Fruit fly (Drosophila melanogaster) ovary, adult (tissue): ENCODE data around the gene CalpC.

Experiments
- CG17801 ChIP-seq: fragments of 200-800 bp; optimal IDR thresholded peaks from 2 replicates; lab custom pipeline; 2019; ENCODE audit warnings: missing biosample characterization, mild to moderate bottlenecking, missing genetic modification characterization, moderate library complexity; ENCODE audit not compliant: partially characterized antibody

Gene CalpC

DNA sequence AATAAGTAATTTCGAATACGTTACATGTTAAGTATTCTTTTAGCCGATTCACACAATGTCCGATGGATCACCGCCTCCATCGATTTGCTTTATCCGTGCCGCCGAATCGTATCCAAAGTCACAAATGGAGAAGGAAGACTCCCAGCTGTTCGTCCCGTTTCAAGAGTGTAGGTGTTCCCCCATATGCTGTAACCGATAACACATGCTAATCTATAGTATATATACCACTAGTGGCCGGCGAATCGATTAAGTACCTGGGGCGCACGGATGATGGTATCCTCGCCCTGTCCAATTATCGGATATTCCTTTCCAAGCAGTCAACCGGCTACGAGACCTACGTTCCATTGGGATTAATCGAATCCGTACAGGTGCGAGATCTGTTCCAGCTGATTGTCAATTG is 27.9 kb upstream of the CalpC start, which contains the start of gene ERp44:
Gene ERp44, minus strand, starts transcription at position 101 of the 400 bp plus-strand sequence.
- no peak for TF ChIP-seq CG17801 (GFP tag; lab: Kevin White, UChicago)

DNA sequence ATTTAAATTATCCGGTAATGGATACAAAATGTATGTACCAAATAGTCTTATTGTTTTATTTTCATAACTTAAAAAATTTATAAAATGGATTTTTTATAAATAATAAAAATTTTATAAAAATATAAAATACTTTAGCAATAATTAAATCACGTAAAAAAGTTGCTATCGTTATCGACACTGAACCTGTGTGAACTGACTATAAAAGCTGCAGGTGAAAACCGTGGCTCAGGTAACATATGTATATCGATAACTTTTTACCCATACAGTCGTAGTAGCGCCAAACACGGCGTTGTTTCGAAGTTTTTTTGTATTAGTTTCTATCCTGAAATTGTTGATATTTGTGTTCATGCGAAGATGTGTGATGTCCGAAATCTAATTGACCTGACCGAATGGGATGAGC is 21.9 kb upstream of the CalpC start, which contains the start of gene CG3679:
Gene CG3679, plus strand, starts transcription at position 235 of the 400 bp plus-strand sequence.
- TF ChIP-seq CG17801 (GFP tag; lab: Kevin White, UChicago), result no peak

DNA sequence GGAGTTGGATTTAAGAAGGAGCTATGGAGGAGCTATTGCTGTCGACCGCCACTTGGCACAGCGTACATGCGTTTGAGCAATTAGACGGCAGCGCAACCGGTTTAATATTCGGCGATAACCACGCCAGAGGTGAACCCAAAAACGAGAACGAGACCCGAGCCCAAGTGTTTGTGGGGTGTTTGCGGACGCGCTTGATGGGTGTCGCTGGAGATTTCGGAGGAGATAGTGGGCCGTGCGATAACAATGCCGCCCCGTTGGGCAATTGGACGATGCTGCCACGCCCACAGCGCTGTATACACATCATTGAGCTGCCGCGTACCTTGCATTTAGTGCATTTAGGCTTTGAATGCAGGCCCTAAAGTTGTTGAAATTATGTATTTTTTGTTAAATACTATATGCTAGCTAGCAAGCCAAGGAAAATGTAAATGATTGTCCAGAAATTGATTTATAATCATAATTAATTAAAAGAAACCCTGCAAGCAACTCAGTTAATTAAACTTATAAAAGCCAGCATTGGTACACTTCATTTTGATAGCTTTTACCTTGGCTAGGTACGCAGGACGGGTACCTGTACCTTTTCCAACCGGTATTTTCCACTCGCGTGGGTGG is 17.1 kb upstream of the CalpC start, which contains the start of gene Had1:
Gene Had1, minus strand, starts transcription at position 358 of the 609 bp plus-strand sequence.
- TF ChIP-seq CG17801 (GFP tag; lab: Kevin White, UChicago), result no peak

DNA sequence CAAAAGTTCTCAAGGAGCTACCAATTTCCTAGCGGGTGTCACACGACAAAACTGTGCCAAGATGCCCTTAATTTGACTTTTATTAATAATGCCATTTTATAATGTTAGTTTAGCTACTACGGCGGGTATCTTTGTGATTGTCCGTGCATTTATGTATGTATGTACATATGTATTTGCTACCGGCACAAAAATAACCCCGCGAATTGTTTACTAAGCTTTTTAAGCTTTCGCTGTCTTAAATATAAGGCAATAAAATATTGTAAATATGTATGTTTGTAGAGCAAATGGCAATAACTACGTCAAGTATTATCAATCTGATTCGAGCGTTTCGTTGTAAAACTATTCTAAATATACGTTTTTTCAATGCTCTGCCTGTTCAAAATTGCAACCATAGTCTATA is 16.6 kb upstream of the CalpC start:
- TF ChIP-seq CG17801 (GFP tag; lab: Kevin White, UChicago), result peak; percentile 25

DNA sequence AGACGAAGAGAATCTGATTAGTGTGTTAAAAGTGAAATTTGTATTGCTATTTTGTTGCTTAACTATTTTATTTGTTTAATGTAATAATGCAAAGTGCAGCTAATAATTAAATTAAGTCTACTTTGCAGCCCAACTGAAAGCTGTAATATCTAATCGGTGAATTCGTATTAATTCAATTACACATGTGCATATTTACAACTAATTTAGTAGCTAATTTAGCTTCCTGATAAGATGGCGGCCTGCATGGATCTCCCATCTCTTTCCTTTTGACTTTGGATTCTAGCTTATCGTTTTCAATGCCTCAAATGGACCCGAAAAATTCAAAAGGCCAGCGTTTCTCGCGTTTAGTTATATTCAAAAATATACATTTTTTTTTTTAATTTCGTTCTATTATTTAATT is 15.8 kb upstream of the CalpC start:
- peak; percentile 30 for TF ChIP-seq CG17801 (GFP tag; lab: Kevin White, UChicago)

DNA sequence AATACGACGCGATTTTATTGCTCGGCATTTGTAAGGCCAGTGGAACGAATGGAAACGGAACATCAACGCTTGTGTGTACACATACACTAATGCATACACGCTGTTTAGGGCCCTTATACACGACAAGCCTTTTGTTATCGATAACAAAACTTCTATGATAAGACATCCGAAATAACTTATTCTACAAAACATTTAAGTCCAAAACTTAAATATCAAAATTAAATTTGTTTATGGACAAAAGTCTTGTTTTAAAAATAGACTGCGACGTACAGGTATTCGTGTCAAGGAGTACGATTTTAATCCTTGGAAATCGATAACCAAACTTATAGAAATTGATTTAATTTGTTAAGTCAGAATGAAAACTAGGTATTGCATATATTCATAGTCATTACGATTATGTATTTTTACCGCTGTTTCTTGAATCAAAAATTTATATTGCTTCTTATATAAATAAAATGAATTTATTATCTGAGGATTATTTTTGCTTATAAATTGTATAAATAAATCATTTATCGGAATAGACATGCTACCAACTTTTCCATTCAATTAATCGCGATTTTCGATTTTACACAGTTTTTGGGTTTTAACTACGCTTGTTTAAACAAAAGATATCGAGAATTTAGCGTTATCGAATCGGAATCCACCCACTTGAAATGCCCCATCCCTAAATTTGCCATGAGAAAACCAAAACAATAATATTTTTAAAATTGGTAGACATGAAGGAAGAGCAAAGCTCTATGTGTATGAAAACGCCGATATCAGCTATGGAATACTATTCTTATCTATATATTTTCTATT is 12.3 kb upstream of the CalpC start, which contains the start of the genes CG9915 and SWIP:
Gene CG9915, minus strand, starts transcription at position 61 of the 798 bp plus-strand sequence.
Gene SWIP, plus strand, starts transcription at position 632 of the 798 bp plus-strand sequence.
- TF ChIP-seq CG17801 (GFP tag; lab: Kevin White, UChicago), result peak; percentile 64

DNA sequence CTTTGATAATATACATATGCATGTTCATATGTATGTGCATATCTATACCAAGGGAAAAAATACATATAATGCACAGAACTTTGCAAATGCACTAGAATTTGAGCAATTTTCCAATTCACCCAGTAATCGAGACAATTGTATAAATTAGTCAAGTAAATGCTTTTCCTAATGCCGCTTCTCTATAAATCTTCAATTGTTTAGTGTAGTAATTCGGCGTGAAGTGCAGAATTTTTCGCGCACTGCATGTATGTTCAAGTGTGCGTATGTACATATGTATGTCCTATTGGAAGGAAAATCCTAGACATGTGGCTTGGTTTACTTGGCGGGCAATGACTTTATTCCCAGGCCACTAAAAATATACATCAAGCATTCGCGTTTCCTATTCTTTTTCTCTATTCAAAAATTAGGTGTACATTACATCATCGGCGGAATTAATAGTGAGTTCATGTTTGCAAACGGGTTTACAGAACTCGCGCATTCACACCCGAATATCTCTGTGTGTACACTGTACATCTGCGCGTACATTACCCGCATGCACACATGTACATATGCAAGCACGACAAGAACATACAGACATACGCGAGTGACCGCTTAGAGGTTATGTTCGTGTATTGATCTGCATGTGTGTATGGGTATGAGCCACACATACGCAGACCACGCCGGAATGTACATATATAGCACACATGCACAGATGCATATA is 6.6 kb upstream of the CalpC start:
- TF ChIP-seq CG17801 (GFP tag; lab: Kevin White, UChicago), result peak; percentile 63

DNA sequence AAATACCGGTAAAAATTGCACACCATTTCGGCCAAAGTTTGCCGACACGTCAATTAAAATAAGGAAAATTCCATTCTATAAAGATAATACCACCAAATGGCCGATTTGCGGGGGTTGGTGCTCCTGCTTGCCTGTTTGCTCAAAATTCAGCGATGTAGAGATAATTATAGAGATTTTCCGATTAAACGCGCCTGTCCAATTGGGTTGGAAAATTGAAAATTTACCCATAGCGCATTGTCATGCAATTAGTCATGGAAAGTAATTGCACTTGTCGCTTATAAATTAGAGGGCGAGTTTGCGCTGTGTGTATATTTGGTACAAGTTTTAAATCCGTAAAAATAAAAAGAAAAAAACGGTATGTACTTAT is 6.0 kb upstream of the CalpC start:
- TF ChIP-seq CG17801 (GFP tag; lab: Kevin White, UChicago), result no peak

DNA sequence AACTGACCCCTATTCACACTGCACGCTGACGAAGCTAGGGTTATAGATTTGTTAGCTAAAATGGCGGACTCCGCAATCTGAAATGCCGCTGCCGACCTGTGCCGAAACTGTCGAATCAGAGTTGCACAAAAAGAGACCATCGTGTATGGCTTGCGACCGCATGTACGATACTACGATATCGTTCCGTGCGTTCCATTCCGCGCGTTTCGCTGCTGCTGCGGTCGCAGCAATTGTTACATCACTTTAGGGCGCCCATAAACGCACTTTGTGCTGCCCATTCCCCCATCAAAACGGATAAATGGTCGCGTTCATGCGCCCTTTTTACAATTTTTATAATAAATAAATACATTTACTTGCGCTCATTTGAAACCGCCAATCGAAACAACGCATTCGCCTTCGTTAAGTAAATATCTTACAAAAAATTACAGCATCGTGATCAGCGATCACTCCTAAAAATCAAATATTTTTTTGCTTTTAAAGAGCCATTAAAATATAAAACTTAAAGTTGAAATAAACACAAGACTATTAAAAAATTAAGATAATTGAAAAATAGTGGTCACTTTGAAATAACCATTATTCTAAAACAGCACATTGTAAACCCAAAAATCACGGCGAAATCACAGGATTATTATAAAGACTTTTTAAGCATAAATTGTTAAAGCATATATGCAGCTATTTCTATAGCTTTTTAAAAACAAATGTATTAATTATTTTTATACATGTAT is 5.2 kb upstream of the CalpC start, which contains the start of gene Cyp1:
Gene Cyp1, minus strand, starts transcription at position 174 of the 725 bp plus-strand sequence.
- TF ChIP-seq CG17801 (GFP tag; lab: Kevin White, UChicago), result peak; percentile 31

DNA sequence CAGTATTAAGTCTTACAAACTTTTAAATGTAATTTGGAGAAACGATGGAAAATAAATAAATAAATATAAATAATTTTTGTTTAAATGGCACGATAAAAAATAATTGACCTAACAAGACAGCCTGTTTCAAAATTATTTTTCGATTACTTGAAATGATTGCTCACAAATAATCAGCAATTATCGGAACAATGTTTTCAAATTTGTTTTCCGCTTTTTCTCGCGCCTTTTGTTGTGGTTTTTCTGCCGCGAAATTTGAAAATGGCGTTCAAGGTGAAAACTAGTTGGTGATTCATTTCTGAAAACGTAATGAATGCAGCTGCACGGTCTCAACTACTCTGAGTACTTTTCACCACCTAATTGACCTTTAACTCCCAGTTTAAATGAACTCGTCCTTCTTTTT is 4.5 kb upstream of the CalpC start:
- no peak for TF ChIP-seq CG17801 (GFP tag; lab: Kevin White, UChicago)

DNA sequence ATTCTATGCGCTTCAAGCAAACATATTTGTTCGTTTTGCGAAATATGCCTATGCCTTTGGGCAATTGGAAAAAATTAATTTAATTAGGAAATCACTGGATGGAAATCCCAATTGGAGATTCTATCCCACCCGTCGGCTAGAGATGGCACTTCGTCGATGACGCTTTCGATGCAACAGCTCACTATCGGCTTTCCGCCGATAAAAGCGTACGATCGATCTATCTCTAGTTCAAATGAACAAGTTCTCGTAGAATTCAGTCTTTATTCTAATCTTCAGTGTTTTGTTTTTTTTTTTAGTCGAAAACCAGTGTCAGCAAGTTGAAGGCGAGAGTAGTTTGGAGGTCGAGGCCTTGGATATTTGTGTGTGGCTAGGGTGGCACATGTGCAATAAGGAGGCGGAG is 2.5 kb upstream of the CalpC start, which contains the start of the genes CG9917 and CG32579:
Gene CG9917, minus strand, starts transcription at position 169 of the 400 bp plus-strand sequence.
Gene CG32579, plus strand, starts transcription at position 224 of the 400 bp plus-strand sequence.
- peak; percentile 27 for TF ChIP-seq CG17801 (GFP tag; lab: Kevin White, UChicago)

DNA sequence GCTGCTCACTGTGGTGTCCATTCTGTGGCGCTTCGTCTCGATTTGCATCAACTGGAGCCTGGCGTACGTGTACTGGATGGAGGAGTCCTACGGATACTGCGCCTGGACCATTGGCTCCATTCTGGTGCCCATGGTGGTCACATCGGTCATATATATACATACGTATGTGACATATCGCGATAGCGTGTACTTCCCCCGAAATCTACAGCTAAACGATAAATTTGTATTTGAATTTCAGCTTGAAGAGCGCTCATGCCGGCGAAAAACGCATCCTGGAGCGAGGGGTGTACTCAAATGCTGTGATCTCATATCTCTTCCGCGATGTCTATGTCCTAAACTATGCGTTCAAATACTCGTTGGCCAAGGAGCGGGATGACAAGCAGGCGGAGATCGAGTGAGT is 2.0 kb upstream of the CalpC start:
- TF ChIP-seq CG17801 (GFP tag; lab: Kevin White, UChicago), result no peak

DNA sequence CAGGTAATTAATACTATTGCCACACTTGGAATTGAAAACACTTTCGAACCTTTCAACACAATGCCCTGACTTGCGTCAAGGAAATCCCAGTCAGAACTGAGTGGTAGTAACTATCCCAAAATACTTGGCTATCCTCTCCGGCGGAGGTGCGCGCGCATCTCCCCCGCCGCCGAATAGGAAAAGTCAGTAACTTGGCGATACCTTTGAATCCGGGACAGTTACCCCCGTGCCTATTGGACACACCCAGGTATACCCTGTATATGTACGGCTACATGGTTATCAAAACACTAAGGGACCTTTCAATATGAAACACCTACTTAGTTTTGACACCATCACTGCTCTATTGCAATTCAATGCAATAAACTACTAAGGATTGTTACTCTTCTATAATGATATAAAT is 5.1 kb downstream of the CalpC start, which contains the start of gene CG9919:
Gene CG9919, minus strand, starts transcription at position 101 of the 400 bp plus-strand sequence.
- TF ChIP-seq CG17801 (GFP tag; lab: Kevin White, UChicago), result no peak
